Fruit fly (Drosophila melanogaster): ENCODE measurements around the gene CG7987.

DNA sequence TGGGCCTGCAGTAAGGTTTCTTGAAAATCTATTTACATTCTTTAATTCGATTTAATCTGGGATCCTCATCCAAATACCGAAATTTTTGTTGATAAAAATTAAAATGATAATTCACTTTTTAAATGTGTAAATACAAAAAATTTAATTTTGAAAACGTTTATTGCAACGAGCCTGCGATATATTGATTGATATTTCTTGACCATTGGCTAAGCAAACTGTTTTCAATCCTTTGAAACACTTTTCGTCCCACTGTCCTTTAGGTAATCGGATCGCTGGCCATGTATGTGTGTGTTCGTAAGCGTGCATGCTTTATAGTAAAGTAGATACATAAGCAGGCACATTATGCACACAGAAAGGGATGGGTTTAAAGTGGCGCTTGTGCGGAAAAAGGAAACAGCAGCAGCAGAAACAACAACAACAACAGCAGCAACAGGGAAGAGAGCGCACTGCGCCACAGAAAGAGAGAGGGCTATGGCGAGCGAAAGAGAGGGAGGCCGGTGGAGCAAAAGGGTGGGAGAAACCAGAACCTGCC is 48.5 kb upstream of the CG7987 start:
- TF ChIP-seq psq (optimal IDR thresholded peaks at IDR 0.05) (no peak), Sin3A (optimal IDR thresholded peaks at IDR 0.05) (no peak), Myc (optimal IDR thresholded peaks at IDR 0.05) (no peak), insv (optimal IDR thresholded peaks at IDR 0.05) (no peak)

Measured in Kc167 (cell line).